Worm (Caenorhabditis elegans): ENCODE measurements around the gene ham-2.
A peak's percentile ranks its signal among the peaks of the same experiment; 100 is the strongest.

The ham-2 gene

DNA sequence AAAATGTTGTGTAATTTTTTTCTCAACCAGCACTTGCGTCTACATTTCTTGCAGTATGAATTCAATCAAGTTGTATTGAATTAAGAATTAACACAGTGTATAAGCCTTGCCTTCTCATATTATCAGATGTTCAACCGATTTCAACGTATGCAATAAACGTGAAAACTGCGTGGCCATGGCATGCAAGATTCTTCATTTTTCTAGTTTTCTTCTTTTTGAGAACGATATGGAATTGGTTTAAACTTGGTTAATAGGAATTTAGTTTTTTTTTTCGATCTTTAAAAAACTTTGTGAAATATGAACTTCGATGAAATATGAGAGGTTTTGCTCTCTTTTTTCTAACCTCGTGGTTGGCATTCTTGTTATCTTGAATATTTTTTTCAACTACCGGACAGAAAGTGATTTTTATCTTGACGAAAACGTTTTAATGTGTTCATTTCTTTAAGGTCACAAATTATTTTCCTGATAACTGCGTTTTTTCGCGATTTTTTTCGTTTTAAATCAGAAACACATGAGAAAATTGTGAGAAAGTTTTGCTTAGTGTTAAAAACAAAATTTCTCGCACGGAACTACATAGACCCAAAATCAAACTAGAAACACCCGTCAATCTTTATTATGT lies 23.9 kb upstream of the ham-2 start:
- TF ChIP-seq pax-1 (tag; optimal IDR thresholded peaks at IDR 0.05) (no peak), ceh-31 (tag; optimal IDR thresholded peaks at IDR 0.05) (no peak), pat-9 (tag; optimal IDR thresholded peaks at IDR 0.05) (no peak), ceh-24 (tag; optimal IDR thresholded peaks at IDR 0.05) (no peak), mec-3 (tag; optimal IDR thresholded peaks at IDR 0.05; ENCODE audit: borderline replicate concordance) (no peak), ceh-6 (GFP tag; optimal IDR thresholded peaks at IDR 0.05) (no peak), pha-2 (tag; optimal IDR thresholded peaks at IDR 0.05) (no peak), lim-6 (tag; optimal IDR thresholded peaks at IDR 0.05) (no peak), ref-2 (tag; optimal IDR thresholded peaks at IDR 0.05) (no peak), hlh-8 (tag; optimal IDR thresholded peaks at IDR 0.05) (no peak), sox-4 (tag; optimal IDR thresholded peaks at IDR 0.05) (no peak), ceh-18 (tag; optimal IDR thresholded peaks at IDR 0.05) (no peak), pag-3 (tag; optimal IDR thresholded peaks at IDR 0.05; ENCODE audit: borderline replicate concordance) (no peak), eyg-1 (tag; optimal IDR thresholded peaks at IDR 0.05) (no peak), hlh-30 (tag; optimal IDR thresholded peaks at IDR 0.05; ENCODE audit: insufficient read depth) (no peak), unc-42 (tag; optimal IDR thresholded peaks at IDR 0.05) (no peak), sdc-2 (tag; optimal IDR thresholded peaks at IDR 0.05) (no peak)

DNA sequence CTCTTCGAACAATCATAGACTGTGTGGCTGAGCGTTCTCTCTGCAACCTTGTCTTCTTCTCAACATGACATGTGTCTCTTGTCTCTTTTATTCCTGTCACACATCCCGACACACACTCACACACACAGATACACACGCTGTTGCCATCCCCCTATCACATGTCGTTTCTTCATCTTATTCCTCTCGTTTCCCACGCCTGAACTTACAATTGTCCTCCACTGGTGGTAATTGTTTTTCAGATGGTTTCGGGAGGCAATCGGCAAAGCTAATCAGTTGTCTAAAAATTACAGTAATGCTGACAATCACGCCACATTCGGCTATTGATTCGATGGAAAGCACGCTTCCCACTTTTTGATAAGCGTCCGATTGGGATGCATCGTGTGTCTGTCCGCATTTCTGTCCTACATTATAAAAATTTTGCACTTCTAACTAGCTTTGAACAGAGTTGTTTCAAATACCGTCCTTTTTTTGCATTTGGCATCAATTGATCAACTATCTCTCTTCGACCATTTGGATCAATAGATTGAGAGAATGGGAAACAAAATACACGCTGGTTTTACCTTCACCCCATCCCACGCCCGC lies 22.2 kb upstream of the ham-2 start, which contains the start of gene nhr-35:
TSS of gene nhr-35 (plus strand) at position 532 of the 582 bp plus-strand sequence.
- no peak for TF ChIP-seq madf-2 (tag; optimal IDR thresholded peaks at IDR 0.05)
- TF ChIP-seq hlh-6 (tag; optimal IDR thresholded peaks at IDR 0.05), result peak; percentile 2
- peak; percentile 20 for TF ChIP-seq nfya-1 (tag; optimal IDR thresholded peaks at IDR 0.05)
- TF ChIP-seq ref-2 (tag; optimal IDR thresholded peaks at IDR 0.05), result no peak
- TF ChIP-seq gmeb-2 (tag; optimal IDR thresholded peaks at IDR 0.05), result no peak
- peak; percentile 19 for TF ChIP-seq ceh-19 (GFP tag; optimal IDR thresholded peaks at IDR 0.05)
- peak; percentile 23 for TF ChIP-seq rnt-1 (tag; optimal IDR thresholded peaks at IDR 0.05)
- TF ChIP-seq hlh-30 (tag; optimal IDR thresholded peaks at IDR 0.05; ENCODE audit: insufficient read depth), result peak; percentile 92
- TF ChIP-seq che-1 (tag; optimal IDR thresholded peaks at IDR 0.05), result no peak
- TF ChIP-seq ceh-18 (tag; optimal IDR thresholded peaks at IDR 0.05), result peak; percentile 56
- no peak for TF ChIP-seq unc-86 (tag; optimal IDR thresholded peaks at IDR 0.05)
- TF ChIP-seq unc-55 (GFP tag; optimal IDR thresholded peaks at IDR 0.05), result peak; percentile 90
- peak; percentile 39 for TF ChIP-seq tbx-2 (tag; optimal IDR thresholded peaks at IDR 0.05)
- TF ChIP-seq pag-3 (tag; optimal IDR thresholded peaks at IDR 0.05; ENCODE audit: borderline replicate concordance), result no peak
- no peak for TF ChIP-seq syd-9 (tag; optimal IDR thresholded peaks at IDR 0.05)
- no peak for TF ChIP-seq odd-2 (tag; optimal IDR thresholded peaks at IDR 0.05)
- TF ChIP-seq elt-2 (tag; optimal IDR thresholded peaks at IDR 0.05), result peak; percentile 33

DNA sequence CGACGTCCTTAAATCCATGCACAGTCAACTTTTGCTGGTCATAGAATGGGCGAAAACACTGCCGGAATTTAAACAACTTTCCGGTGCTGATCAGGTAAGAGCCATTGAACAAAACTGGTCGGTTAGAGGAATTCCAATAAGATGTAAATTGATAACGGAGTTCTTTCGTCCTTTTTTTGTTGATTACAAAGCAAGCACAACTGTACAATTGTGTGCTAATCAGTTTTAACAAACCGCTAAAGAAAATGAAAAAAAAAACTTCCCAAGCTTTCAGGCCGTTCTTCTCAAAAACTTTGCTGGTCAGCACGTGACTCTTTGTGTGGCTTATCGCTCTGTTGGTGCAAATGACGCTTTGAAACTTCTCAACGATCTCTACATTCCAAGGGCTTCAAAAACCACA lies 20.4 kb upstream of the ham-2 start:
- no peak for TF ChIP-seq ceh-30 (tag; optimal IDR thresholded peaks at IDR 0.05)
- TF ChIP-seq ceh-48 (tag; optimal IDR thresholded peaks at IDR 0.05), result no peak
- TF ChIP-seq unc-86 (tag; optimal IDR thresholded peaks at IDR 0.05), result no peak
- TF ChIP-seq lin-11 (tag; optimal IDR thresholded peaks at IDR 0.05), result no peak
- no peak for TF ChIP-seq pqm-1 (tag; optimal IDR thresholded peaks at IDR 0.05)
- no peak for TF ChIP-seq ceh-22 (tag; optimal IDR thresholded peaks at IDR 0.05)
- no peak for TF ChIP-seq ztf-16 (tag; optimal IDR thresholded peaks at IDR 0.05)
- no peak for TF ChIP-seq F13H6.1 (tag; optimal IDR thresholded peaks at IDR 0.05)
- TF ChIP-seq C38D4.7 (GFP tag; optimal IDR thresholded peaks at IDR 0.05), result no peak
- TF ChIP-seq ceh-45 (GFP tag; IDR thresholded peaks at IDR 0.05), result no peak
- TF ChIP-seq C08G9.2 (tag; optimal IDR thresholded peaks at IDR 0.05), result no peak
- no peak for TF ChIP-seq nfya-1 (tag; optimal IDR thresholded peaks at IDR 0.05)
- no peak for TF ChIP-seq nhr-11 (tag; optimal IDR thresholded peaks at IDR 0.05)
